Fruit fly (Drosophila melanogaster) whole organism, embryonic: Measurements from ENCODE around the gene ftz.

Source experiments
- Asciz ChIP-seq: fragments of 200-800 bp; sonication (Bioruptor generic); optimal IDR thresholded peaks from 2 replicates; lab custom pipeline; 2017; ENCODE audit warnings: missing biosample characterization, mild to moderate bottlenecking, missing genetic modification characterization, missing genetic modification reagents
- CG10654 ChIP-seq: fragments of 200-800 bp; sonication (Bioruptor generic); optimal IDR thresholded peaks from 2 replicates; lab custom pipeline; 2016; ENCODE audit warnings: missing biosample characterization, missing genetic modification characterization
- CG11504 ChIP-seq: fragments of 200-800 bp; sonication (Bioruptor generic); optimal IDR thresholded peaks from 3 replicates; lab custom pipeline; 2019; ENCODE audit warnings: missing biosample characterization, mild to moderate bottlenecking, missing genetic modification characterization, moderate library complexity
- CG1233 ChIP-seq: fragments of 200-800 bp; sonication (Bioruptor generic); optimal IDR thresholded peaks from 4 replicates; lab custom pipeline; 2018; ENCODE audit warnings: missing biosample characterization, mild to moderate bottlenecking, missing genetic modification characterization
- CG12744 ChIP-seq: fragments of 200-800 bp; sonication (Bioruptor generic); optimal IDR thresholded peaks from 2 replicates; lab custom pipeline; 2016; ENCODE audit warnings: missing biosample characterization, missing genetic modification characterization
- CG13296 ChIP-seq: fragments of 200-800 bp; sonication (Bioruptor generic); optimal IDR thresholded peaks from 3 replicates; lab custom pipeline; 2018; ENCODE audit warnings: missing biosample characterization, mild to moderate bottlenecking, missing genetic modification characterization
- CG14710 ChIP-seq: fragments of 200-800 bp; sonication (Bioruptor generic); optimal IDR thresholded peaks from 3 replicates; lab custom pipeline; 2019; ENCODE audit warnings: missing biosample characterization, mild to moderate bottlenecking, missing genetic modification characterization, moderate library complexity
- CG15696 ChIP-seq: fragments of 200-800 bp; sonication (Bioruptor generic); optimal IDR thresholded peaks from 2 replicates; lab custom pipeline; 2019; ENCODE audit warnings: missing biosample characterization, mild to moderate bottlenecking, missing genetic modification characterization, moderate library complexity
- CG1602 ChIP-seq: fragments of 200-800 bp; sonication (Bioruptor generic); optimal IDR thresholded peaks from 3 replicates; lab custom pipeline; 2016; ENCODE audit warnings: missing biosample characterization, missing genetic modification characterization
- CG17568 ChIP-seq: fragments of 200-800 bp; sonication (Bioruptor generic); optimal IDR thresholded peaks from 2 replicates; lab custom pipeline; 2018; ENCODE audit warnings: missing biosample characterization, mild to moderate bottlenecking, missing genetic modification characterization, moderate library complexity
- CG18011 ChIP-seq: fragments of 200-800 bp; sonication (Bioruptor generic); optimal IDR thresholded peaks from 2 replicates; lab custom pipeline; 2017; ENCODE audit warnings: missing biosample characterization, missing genetic modification characterization, mild to moderate bottlenecking, moderate library complexity, missing genotype
- CG2116 ChIP-seq: fragments of 200-800 bp; sonication (Bioruptor generic); optimal IDR thresholded peaks from 3 replicates; lab custom pipeline; 2018; ENCODE audit warnings: missing biosample characterization, mild to moderate bottlenecking, missing genetic modification characterization
- CG2678 ChIP-seq: fragments of 200-800 bp; sonication (Bioruptor generic); optimal IDR thresholded peaks from 3 replicates; lab custom pipeline; 2019; ENCODE audit warnings: missing biosample characterization, mild to moderate bottlenecking, missing genetic modification characterization, moderate library complexity
- CG2889 ChIP-seq: fragments of 200-800 bp; sonication (Bioruptor generic); IDR thresholded peaks from 3 replicates; pipeline ENCODE4 v1.3.6; 2022; ENCODE audit warnings: missing biosample characterization, missing genetic modification characterization
- CG31365 ChIP-seq: fragments of 200-800 bp; sonication (Bioruptor generic); optimal IDR thresholded peaks from 2 replicates; lab custom pipeline; 2018; ENCODE audit warnings: missing biosample characterization, mild to moderate bottlenecking, missing genetic modification characterization
- CG42726 ChIP-seq: fragments of 200-800 bp; sonication (Bioruptor generic); IDR thresholded peaks from 2 replicates; pipeline ENCODE4 v1.3.6; 2022; ENCODE audit warnings: missing biosample characterization, missing genetic modification characterization; ENCODE audit not compliant: partially characterized antibody
- CG7556 ChIP-seq: fragments of 200-800 bp; sonication (Bioruptor generic); optimal IDR thresholded peaks from 2 replicates; lab custom pipeline; 2017; ENCODE audit warnings: missing biosample characterization, mild to moderate bottlenecking, missing genetic modification characterization
- CG8924 ChIP-seq: fragments of 200-800 bp; optimal IDR thresholded peaks from 3 replicates; lab custom pipeline; 2019; ENCODE audit warnings: missing biosample characterization, mild to moderate bottlenecking, missing genetic modification characterization, moderate library complexity
- CG9817 ChIP-seq: fragments of 200-800 bp; sonication (Bioruptor generic); optimal IDR thresholded peaks from 2 replicates; lab custom pipeline; 2018; ENCODE audit warnings: missing biosample characterization, mild to moderate bottlenecking, missing genetic modification characterization, moderate library complexity
- D19A ChIP-seq: fragments of 200-800 bp; optimal IDR thresholded peaks from 3 replicates; lab custom pipeline; 2019; ENCODE audit warnings: missing biosample characterization, mild to moderate bottlenecking, missing genetic modification characterization, moderate library complexity
- Dfd ChIP-seq, 2 experiments: fragments of >200 bp; optimal IDR thresholded peaks; 2 replicates each; lab custom pipeline; 2017; ENCODE audit warnings: missing biosample characterization in 2 of 2, missing genetic modification characterization in 2 of 2
- Drgx ChIP-seq: fragments of 200-800 bp; sonication (Bioruptor generic); IDR thresholded peaks from 2 replicates; pipeline ENCODE4 v1.3.6; 2022; ENCODE audit warnings: missing biosample characterization, missing genetic modification characterization
- E2f1 ChIP-seq: fragments of 200-800 bp; sonication (Bioruptor generic); IDR thresholded peaks from 2 replicates; pipeline ENCODE4 v1.3.6; 2022; ENCODE audit warnings: missing biosample characterization, missing genetic modification characterization
- Eip74EF ChIP-seq, 2 experiments: fragments of 200-800 bp in 1 of 2; fragments of >200 bp in 1 of 2; sonication (Bioruptor generic) in 1 of 2; optimal IDR thresholded peaks; 2 replicates each; lab custom pipeline; 2017 to 2019; ENCODE audit warnings: missing biosample characterization in 2 of 2, missing genetic modification characterization in 2 of 2, mild to moderate bottlenecking in 1 of 2, moderate library complexity in 1 of 2
- H2.0 ChIP-seq: fragments of 200-800 bp; sonication (Bioruptor generic); IDR thresholded peaks from 2 replicates; pipeline ENCODE4 v1.3.6; 2022; ENCODE audit warnings: missing biosample characterization, missing genetic modification characterization
- HmgZ ChIP-seq: fragments of 200-800 bp; sonication (Bioruptor generic); optimal IDR thresholded peaks from 2 replicates; lab custom pipeline; 2018; ENCODE audit warnings: missing biosample characterization, mild to moderate bottlenecking, missing genetic modification characterization
- Meics ChIP-seq: fragments of 200-800 bp; sonication (Bioruptor generic); optimal IDR thresholded peaks from 2 replicates; lab custom pipeline; 2017; ENCODE audit warnings: missing biosample characterization, mild to moderate bottlenecking, missing genetic modification characterization
- NK7.1 ChIP-seq: fragments of 200-800 bp; sonication (Bioruptor generic); optimal IDR thresholded peaks from 3 replicates; lab custom pipeline; 2016; ENCODE audit warnings: missing biosample characterization, missing genetic modification characterization
- NfI ChIP-seq: fragments of 200-800 bp; sonication (Bioruptor generic); optimal IDR thresholded peaks from 3 replicates; lab custom pipeline; 2018; ENCODE audit warnings: missing biosample characterization, mild to moderate bottlenecking, missing genetic modification characterization, moderate library complexity
- Oaz ChIP-seq: fragments of 200-800 bp; sonication (Bioruptor generic); IDR thresholded peaks from 2 replicates; pipeline ENCODE4 v1.3.6; 2022; ENCODE audit warnings: missing biosample characterization, missing genetic modification characterization
- Rx ChIP-seq: fragments of 200-800 bp; sonication (Bioruptor generic); IDR thresholded peaks from 2 replicates; pipeline ENCODE4 v1.3.6; 2022; ENCODE audit warnings: missing biosample characterization, missing genetic modification characterization
- Six4 ChIP-seq: fragments of 200-800 bp; sonication (Bioruptor generic); optimal IDR thresholded peaks from 2 replicates; lab custom pipeline; 2016; ENCODE audit warnings: missing biosample characterization, missing genetic modification characterization
- ab ChIP-seq: fragments of 200-800 bp; sonication (Bioruptor generic); optimal IDR thresholded peaks from 2 replicates; lab custom pipeline; 2016; ENCODE audit warnings: missing biosample characterization, missing genetic modification characterization
- cg ChIP-seq: fragments of 200-800 bp; sonication (Bioruptor generic); optimal IDR thresholded peaks from 3 replicates; lab custom pipeline; 2019; ENCODE audit warnings: missing biosample characterization, mild to moderate bottlenecking, missing genetic modification characterization, moderate library complexity
- chn ChIP-seq: fragments of 200-800 bp; sonication (Bioruptor generic); optimal IDR thresholded peaks from 2 replicates; lab custom pipeline; 2016; ENCODE audit warnings: missing biosample characterization, missing genetic modification characterization
- dimm ChIP-seq: fragments of 200-800 bp; sonication (Bioruptor generic); IDR thresholded peaks from 2 replicates; pipeline ENCODE4 v1.3.6; 2022; ENCODE audit warnings: missing biosample characterization, missing genetic modification characterization
- fd102C ChIP-seq: fragments of 200-800 bp; sonication (Bioruptor generic); optimal IDR thresholded peaks from 2 replicates; lab custom pipeline; 2018; ENCODE audit warnings: missing biosample characterization, mild to moderate bottlenecking, missing genetic modification characterization, moderate library complexity
- gcm ChIP-seq: fragments of 200-800 bp; sonication (Bioruptor generic); optimal IDR thresholded peaks from 2 replicates; lab custom pipeline; 2019; ENCODE audit warnings: missing biosample characterization, mild to moderate bottlenecking, missing genetic modification characterization, moderate library complexity
- gem ChIP-seq: fragments of 200-800 bp; sonication (Bioruptor generic); optimal IDR thresholded peaks from 2 replicates; lab custom pipeline; 2019; ENCODE audit warnings: missing biosample characterization, mild to moderate bottlenecking, missing genetic modification characterization, moderate library complexity
- inv ChIP-seq: fragments of 200-800 bp; sonication (Bioruptor generic); IDR thresholded peaks from 2 replicates; pipeline ENCODE4 v1.3.6; 2022; ENCODE audit warnings: missing biosample characterization, missing genetic modification characterization; ENCODE audit not compliant: partially characterized antibody
- jumu ChIP-seq: fragments of 200-800 bp; sonication (Bioruptor generic); optimal IDR thresholded peaks from 3 replicates; lab custom pipeline; 2016; ENCODE audit warnings: missing biosample characterization, missing genetic modification characterization
- lmd ChIP-seq: fragments of 200-800 bp; sonication (Bioruptor generic); IDR thresholded peaks from 2 replicates; pipeline ENCODE4 v1.3.6; 2022; ENCODE audit warnings: missing biosample characterization, missing genetic modification characterization
- otp ChIP-seq: fragments of 200-800 bp; sonication (Bioruptor generic); IDR thresholded peaks from 3 replicates; pipeline ENCODE4, ENCODE4 v1.3.6; 2022; ENCODE audit warnings: missing biosample characterization, missing genetic modification characterization
- pho ChIP-seq: fragments of 200-800 bp; sonication (Bioruptor generic); optimal IDR thresholded peaks from 2 replicates; lab custom pipeline; 2016; ENCODE audit warnings: missing biosample characterization, missing genetic modification characterization
- slp2 ChIP-seq: fragments of 200-800 bp; sonication (Bioruptor generic); optimal IDR thresholded peaks from 2 replicates; lab custom pipeline; 2016; ENCODE audit warnings: missing biosample characterization, missing genetic modification characterization
- sqz ChIP-seq: fragments of 200-800 bp; sonication (Bioruptor generic); optimal IDR thresholded peaks from 3 replicates; lab custom pipeline; 2018; ENCODE audit warnings: missing biosample characterization, mild to moderate bottlenecking, missing genetic modification characterization
- tna ChIP-seq: fragments of 200-800 bp; sonication (Bioruptor generic); IDR thresholded peaks from 2 replicates; pipeline ENCODE4 v1.3.6; 2022; ENCODE audit warnings: missing biosample characterization, missing genetic modification characterization; ENCODE audit not compliant: partially characterized antibody
- ttk ChIP-seq: fragments of 200-800 bp; sonication (Bioruptor generic); IDR thresholded peaks from 2 replicates; pipeline ENCODE4 v2.1.2; 2022; ENCODE audit warnings: missing biosample characterization, missing genetic modification characterization
- vvl ChIP-seq: fragments of 200-800 bp; sonication (Bioruptor generic); IDR thresholded peaks from 2 replicates; pipeline ENCODE4 v1.3.6; 2022; ENCODE audit warnings: missing biosample characterization, missing genetic modification characterization

The ftz gene

dm6 chr3R:6881264-6882014 lies 17.3 kb downstream of the ftz start (continued):
- no peak for TF ChIP-seq Oaz (GFP tag; lab: Robert Waterston, UW)
- peak; percentile 68 for TF ChIP-seq CG1233
- TF ChIP-seq Rx, result no peak
- peak; percentile 69 for TF ChIP-seq D19A
- TF ChIP-seq jumu (GFP tag; lab: Kevin White, UChicago), result peak; percentile 52
- no peak for TF ChIP-seq inv (GFP tag; lab: Robert Waterston, UW)
- peak; percentile 71 for TF ChIP-seq CG1602 (GFP tag; lab: Kevin White, UChicago)
- peak; percentile 46 for TF ChIP-seq pho
- TF ChIP-seq CG14710 (tag; lab: Kevin White, UChicago), result peak; percentile 83
- TF ChIP-seq ab, result no peak
- peak; percentile 56 for TF ChIP-seq Six4 (GFP tag; lab: Kevin White, UChicago)
- TF ChIP-seq Meics, result peak; percentile 30
- TF ChIP-seq CG12744 (GFP tag; lab: Kevin White, UChicago), result peak; percentile 51
- peak; percentile 87 for TF ChIP-seq gcm (GFP tag; lab: Kevin White, UChicago)
- TF ChIP-seq ttk (GFP tag; lab: Robert Waterston, UW), result peak; percentile 70; the same call in 1 of the 2 replicates
- TF ChIP-seq fd102C (GFP tag; lab: Kevin White, UChicago), result peak; percentile 89
- peak; percentile 81 for TF ChIP-seq CG8924 (tag; lab: Kevin White, UChicago)
- peak; percentile 83; the same call in 1 of the 2 replicates for TF ChIP-seq vvl (GFP tag; lab: Robert Waterston, UW)
- no peak for TF ChIP-seq CG7556 (GFP tag; lab: Kevin White, UChicago)
- TF ChIP-seq Eip74EF (GFP tag; optimal IDR thresholded peaks at IDR 0.05; lab: Kevin White, UChicago), result no peak
- no peak for TF ChIP-seq cg (GFP tag; lab: Kevin White, UChicago)
- peak; percentile 39 for TF ChIP-seq slp2 (GFP tag; lab: Kevin White, UChicago)
- TF ChIP-seq CG2889, result no peak
- no peak for TF ChIP-seq NfI
- no peak for TF ChIP-seq HmgZ (tag; lab: Kevin White, UChicago)
- TF ChIP-seq Dfd (GFP tag; optimal IDR thresholded peaks at IDR 0.05; lab: Kevin White, UChicago), result no peak
- peak; percentile 28 for TF ChIP-seq CG17568
- TF ChIP-seq CG18011 (GFP tag; lab: Kevin White, UChicago), result no peak
- peak; percentile 55 for TF ChIP-seq sqz
- peak; percentile 34 for TF ChIP-seq H2.0 (GFP tag; lab: Robert Waterston, UW)
- peak; percentile 87 for TF ChIP-seq gem
- peak; percentile 77 for TF ChIP-seq CG11504 (tag; lab: Kevin White, UChicago)
- no peak for TF ChIP-seq CG13296 (GFP tag; lab: Kevin White, UChicago)
- TF ChIP-seq CG31365, result no peak
- peak; percentile 57 for TF ChIP-seq lmd
- TF ChIP-seq CG15696 (tag; lab: Kevin White, UChicago), result peak; percentile 87
- peak; percentile 59 for TF ChIP-seq chn
- no peak for TF ChIP-seq dimm (GFP tag; lab: Robert Waterston, UW)
- peak; percentile 47 for TF ChIP-seq NK7.1
- peak; percentile 63 for TF ChIP-seq CG10654 (GFP tag; lab: Kevin White, UChicago)
- peak; percentile 28 for TF ChIP-seq CG2116
- no peak for TF ChIP-seq tna
- no peak for TF ChIP-seq CG42726 (GFP tag; lab: Robert Waterston, UW)
- 0 out of 3 replicates have a peak, but pooled peaks have one; percentile 50 for TF ChIP-seq otp
- peak; percentile 24 for TF ChIP-seq CG9817 (tag; lab: Kevin White, UChicago)
- peak; percentile 44 for TF ChIP-seq E2f1
- no peak for TF ChIP-seq CG2678
- peak; percentile 33 for TF ChIP-seq Asciz
- TF ChIP-seq Drgx, result no peak
